Fruit fly (Drosophila melanogaster): ENCODE measurements around the gene CG18404.

DNA sequence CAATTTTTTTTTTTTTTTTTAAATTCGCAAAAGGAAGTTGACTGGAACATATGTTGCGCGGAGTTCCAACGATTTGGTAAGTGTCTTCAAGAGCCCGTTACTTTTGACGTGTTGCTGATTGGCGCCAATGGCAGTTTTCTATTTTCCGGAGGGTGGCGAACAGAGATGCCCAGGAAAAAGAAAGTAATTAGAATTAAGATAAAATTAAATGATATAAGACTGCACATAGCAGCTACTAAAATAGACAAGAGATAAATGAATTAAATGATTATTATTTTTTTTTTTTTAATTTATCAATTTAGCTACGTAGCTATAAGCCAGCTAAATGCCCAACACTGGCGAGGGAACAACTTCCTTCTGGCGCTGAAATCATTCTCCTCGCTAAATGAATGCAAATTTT is 30.7 kb upstream of the CG18404 start:
- no peak for TF ChIP-seq CG14965 (GFP tag; optimal IDR thresholded peaks at IDR 0.05; ENCODE audit: borderline replicate concordance)
- no peak for TF ChIP-seq org-1 (GFP tag; optimal IDR thresholded peaks at IDR 0.05)
- no peak for TF ChIP-seq D19A (tag; optimal IDR thresholded peaks at IDR 0.05)
- TF ChIP-seq CHES-1-like (GFP tag; optimal IDR thresholded peaks at IDR 0.05): no peak

All from whole organism, embryonic.